Fruit fly (Drosophila melanogaster): ENCODE data around the gene Hsc70-2.

The Hsc70-2 gene

DNA sequence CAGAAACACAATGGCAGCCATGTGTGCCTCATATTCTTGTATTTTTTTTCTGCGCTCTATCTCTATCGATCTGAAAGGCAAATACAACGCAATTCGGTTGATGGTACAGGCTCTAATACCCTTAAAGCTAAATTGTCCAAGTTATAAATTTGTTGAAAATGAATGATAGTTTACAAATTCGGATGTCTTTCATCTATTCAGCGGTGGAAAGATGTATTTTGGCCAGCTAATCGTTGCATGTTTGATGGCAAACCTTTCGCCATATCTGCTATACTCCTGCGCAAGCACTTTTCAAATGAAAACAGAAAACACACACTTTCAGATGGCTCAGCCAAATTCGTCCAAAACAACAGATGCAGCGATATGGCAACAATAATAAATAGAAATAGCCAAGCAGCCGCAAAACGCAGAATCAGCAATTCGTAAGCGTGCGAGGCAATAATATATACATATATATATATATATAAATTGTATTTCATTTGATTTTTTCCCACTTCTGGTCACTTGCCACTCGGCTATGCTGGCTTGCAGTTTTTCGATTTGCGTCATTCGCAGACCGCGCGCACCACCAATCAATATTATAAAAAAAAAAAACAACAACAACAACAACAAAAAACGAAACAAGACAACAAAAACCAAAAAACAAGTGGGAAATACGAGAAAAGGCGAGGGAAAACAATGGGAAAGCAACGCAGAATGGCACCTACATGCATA is 30.2 kb upstream of the Hsc70-2 start:
- TF ChIP-seq bigmax (GFP tag; optimal IDR thresholded peaks at IDR 0.05) (no peak), CG12219 (GFP tag; optimal IDR thresholded peaks at IDR 0.05) (no peak), cwo (GFP tag; optimal IDR thresholded peaks at IDR 0.05) (peak; percentile 13), CG11695 (GFP tag; IDR thresholded peaks at IDR 0.05) (0 out of 3 replicates have a peak, but pooled peaks have one; percentile 16), E2f2 (GFP tag; IDR thresholded peaks at IDR 0.05) (no peak), sens (GFP tag) (peak; percentile 40), ATbp (GFP tag; optimal IDR thresholded peaks at IDR 0.05) (no peak), CG6683 (GFP tag; optimal IDR thresholded peaks at IDR 0.05) (no peak), so (GFP tag; IDR thresholded peaks at IDR 0.05) (no peak), dysf (GFP tag; IDR thresholded peaks at IDR 0.05) (no peak), Dfd (GFP tag; optimal IDR thresholded peaks at IDR 0.05) (no peak), CG2120 (GFP tag; optimal IDR thresholded peaks at IDR 0.05) (peak; percentile 38), CG4360 (GFP tag; IDR thresholded peaks at IDR 0.05) (no peak), CG18262 (tag; optimal IDR thresholded peaks at IDR 0.05) (no peak), CG14050 (GFP tag; IDR thresholded peaks at IDR 0.05) (peak; percentile 16; the same call in 1 of the 3 replicates), twi (tag; optimal IDR thresholded peaks at IDR 0.05) (peak; percentile 37), CG2678 (tag; optimal IDR thresholded peaks at IDR 0.05) (peak; percentile 20), gt (GFP tag; IDR thresholded peaks at IDR 0.05) (no peak), CG13296 (GFP tag; optimal IDR thresholded peaks at IDR 0.05) (no peak), Ets97D (GFP tag; optimal IDR thresholded peaks at IDR 0.05) (no peak), CG7839 (tag; optimal IDR thresholded peaks at IDR 0.05) (peak; percentile 8), rib (GFP tag; IDR thresholded peaks at IDR 0.05) (no peak), Opbp (GFP tag; IDR thresholded peaks at IDR 0.05; ENCODE audit: partially characterized antibody) (no peak), peb (GFP tag; IDR thresholded peaks at IDR 0.05) (no peak), dan (GFP tag; IDR thresholded peaks at IDR 0.05) (no peak), CG14014 (GFP tag; IDR thresholded peaks at IDR 0.05) (no peak), B-H2 (GFP tag; optimal IDR thresholded peaks at IDR 0.05) (no peak), Hsf (GFP tag; optimal IDR thresholded peaks at IDR 0.05) (peak; percentile 8), CoRest (tag; optimal IDR thresholded peaks at IDR 0.05) (peak; percentile 19), CG15073 (GFP tag; optimal IDR thresholded peaks at IDR 0.05) (no peak), CG3281 (GFP tag; optimal IDR thresholded peaks at IDR 0.05) (no peak), D19A (tag; optimal IDR thresholded peaks at IDR 0.05) (peak; percentile 55), Aef1 (GFP tag; IDR thresholded peaks at IDR 0.05) (no peak), CG8924 (tag; optimal IDR thresholded peaks at IDR 0.05) (peak; percentile 3), row (GFP tag; IDR thresholded peaks at IDR 0.05) (peak; percentile 44; the same call in 1 of the 3 replicates), Atf6 (GFP tag; IDR thresholded peaks at IDR 0.05) (no peak), Ravus (GFP tag; IDR thresholded peaks at IDR 0.05) (no peak), CG8089 (GFP tag; optimal IDR thresholded peaks at IDR 0.05) (no peak), tna (GFP tag; IDR thresholded peaks at IDR 0.05; ENCODE audit: partially characterized antibody) (no peak), ara (GFP tag; IDR thresholded peaks at IDR 0.05) (0 out of 2 replicates have a peak, but pooled peaks have one; percentile 33), Bdp1 (GFP tag; optimal IDR thresholded peaks at IDR 0.05) (no peak), CG8388 (GFP tag; optimal IDR thresholded peaks at IDR 0.05) (no peak), ewg (GFP tag; optimal IDR thresholded peaks at IDR 0.05) (no peak), Sin3A (optimal IDR thresholded peaks at IDR 0.05) (no peak), CHES-1-like (GFP tag; optimal IDR thresholded peaks at IDR 0.05) (no peak), gem (tag; optimal IDR thresholded peaks at IDR 0.05) (peak; percentile 29), NfI (GFP tag; optimal IDR thresholded peaks at IDR 0.05) (no peak), Sox102F (GFP tag; optimal IDR thresholded peaks at IDR 0.05) (peak; percentile 6), CG7987 (GFP tag; optimal IDR thresholded peaks at IDR 0.05) (no peak), Bgb (GFP tag; IDR thresholded peaks at IDR 0.05; ENCODE audit: partially characterized antibody) (no peak), dpn (GFP tag; optimal IDR thresholded peaks at IDR 0.05) (peak in 1 of 2 experiments; percentile 1)

Data from whole organism, embryonic.